Worm (Caenorhabditis elegans) whole organism, L4 larva: Measurements from ENCODE around the gene smc-6.

Experiments used
- F10B5.3 ChIP-seq: sonication (generic microtip); optimal IDR thresholded peaks from 2 replicates; lab custom pipeline; 2016; ENCODE audit warnings: mild to moderate bottlenecking, missing genetic modification characterization, missing compliant biosample characterization
- F26F4.8 ChIP-seq: fragments of 200-800 bp; sonication (Bioruptor generic); conservative IDR thresholded peaks from 2 replicates; pipeline ENCODE4 v1.3.6; 2022; ENCODE audit warnings: missing genetic modification characterization, missing compliant biosample characterization
- Y5F2A.4 ChIP-seq: fragments of 200-800 bp; sonication (Bioruptor generic); optimal IDR thresholded peaks from 2 replicates; lab custom pipeline; 2018; ENCODE audit warnings: mild to moderate bottlenecking, missing genetic modification characterization, missing compliant biosample characterization
- ZK337.2 ChIP-seq: fragments of 200-800 bp; sonication (Bioruptor generic); IDR thresholded peaks from 2 replicates; pipeline ENCODE4 v1.3.6; 2022; ENCODE audit warnings: missing genetic modification reagents, missing genetic modification characterization, missing compliant biosample characterization
- aha-1 ChIP-seq: fragments of 150-350 bp; peaks from one replicate; lab custom pipeline; 2014; ENCODE audit warnings: missing biosample characterization, missing genetic modification characterization
- ama-1 ChIP-seq: fragments of 150-350 bp; optimal IDR thresholded peaks from 2 replicates; lab custom pipeline; 2014; ENCODE audit warnings: inconsistent platforms, mixed read lengths
- attf-4 ChIP-seq: sonication (generic microtip); optimal IDR thresholded peaks from 3 replicates; lab custom pipeline; 2017; ENCODE audit warnings: missing biosample characterization, missing genetic modification characterization
- ceh-28 ChIP-seq: fragments of 150-350 bp; optimal IDR thresholded peaks from 2 replicates; lab custom pipeline; 2014; ENCODE audit warnings: missing biosample characterization, missing genetic modification reagents, missing genetic modification characterization
- ceh-32 ChIP-seq: sonication (generic microtip); optimal IDR thresholded peaks from 2 replicates; lab custom pipeline; 2016; ENCODE audit warnings: mild to moderate bottlenecking, missing genetic modification characterization, missing compliant biosample characterization; ENCODE audit not compliant: poor library complexity
- daf-16 ChIP-seq, 3 experiments: sonication (generic microtip); optimal IDR thresholded peaks; 2 replicates each; lab custom pipeline; 2016 to 2017; ENCODE audit warnings: missing genetic modification characterization in 3 of 3, missing genetic modification reagents in 3 of 3, mild to moderate bottlenecking in 2 of 3, missing compliant biosample characterization in 2 of 3, missing biosample characterization in 1 of 3, moderate library complexity in 1 of 3
- daf-8 ChIP-seq: fragments of 200-800 bp; sonication (Bioruptor generic); IDR thresholded peaks from 2 replicates; pipeline ENCODE4 v1.3.6; 2022; ENCODE audit warnings: missing genetic modification characterization, missing compliant biosample characterization
- dmd-6 ChIP-seq: fragments of 200-800 bp; sonication (Bioruptor generic); IDR thresholded peaks from 2 replicates; pipeline ENCODE4 v1.3.6; 2022; ENCODE audit warnings: missing genetic modification reagents, missing genetic modification characterization, missing compliant biosample characterization
- duxl-1 ChIP-seq: sonication (generic microtip); optimal IDR thresholded peaks from 2 replicates; lab custom pipeline; 2016; ENCODE audit warnings: mild to moderate bottlenecking, missing genetic modification characterization, moderate library complexity, missing compliant biosample characterization; ENCODE audit not compliant: poor library complexity
- dve-1 ChIP-seq: sonication (generic microtip); optimal IDR thresholded peaks from 2 replicates; lab custom pipeline; 2017; ENCODE audit warnings: antibody characterized with exemption, mild to moderate bottlenecking, missing genetic modification characterization, missing compliant biosample characterization; ENCODE audit not compliant: insufficient read depth
- egl-43 ChIP-seq: fragments of 200-800 bp; sonication (Bioruptor generic); IDR thresholded peaks from 2 replicates; pipeline ENCODE4 v1.3.6; 2022; ENCODE audit warnings: missing genetic modification reagents, missing genetic modification characterization, missing compliant biosample characterization
- fos-1 ChIP-seq: fragments of 150-350 bp; optimal IDR thresholded peaks from 2 replicates; lab custom pipeline; 2014; ENCODE audit warnings: missing biosample characterization, missing genetic modification characterization
- gei-8 ChIP-seq: fragments of 200-800 bp; sonication (Bioruptor generic); optimal IDR thresholded peaks from 2 replicates; lab custom pipeline; 2018; ENCODE audit warnings: mild to moderate bottlenecking, missing genetic modification characterization, missing compliant biosample characterization
- hif-1 ChIP-seq, 2 experiments: sonication (generic microtip); optimal IDR thresholded peaks; 2 replicates each; lab custom pipeline; 2016 to 2017; ENCODE audit warnings: missing compliant biosample characterization in 2 of 2, missing genetic modification characterization in 2 of 2, missing genetic modification reagents in 2 of 2, missing genotype in 2 of 2, mild to moderate bottlenecking in 1 of 2
- hlh-11 ChIP-seq: fragments of 200-800 bp; sonication (Bioruptor generic); optimal IDR thresholded peaks from 2 replicates; lab custom pipeline; 2018; ENCODE audit warnings: mild to moderate bottlenecking, missing genetic modification characterization, missing compliant biosample characterization
- jun-1 ChIP-seq: fragments of 150-350 bp; optimal IDR thresholded peaks from 2 replicates; lab custom pipeline; 2014; ENCODE audit warnings: missing biosample characterization, missing genetic modification reagents, missing genetic modification characterization
- lin-15B ChIP-seq: fragments of 150-350 bp; sonication (generic microtip); optimal IDR thresholded peaks from 3 replicates; lab custom pipeline; 2014; ENCODE audit warnings: missing biosample characterization, missing genetic modification characterization
- lsy-2 ChIP-seq, 2 experiments: fragments of 150-350 bp in 1 of 2; sonication (generic microtip) in 1 of 2; optimal IDR thresholded peaks; 2 replicates each; lab custom pipeline; 2014 to 2017; ENCODE audit warnings: missing biosample characterization in 2 of 2, missing genetic modification characterization in 2 of 2
- madf-9 ChIP-seq: fragments of 200-800 bp; sonication (Bioruptor generic); conservative IDR thresholded peaks from 2 replicates; pipeline ENCODE4 v1.3.6; 2022; ENCODE audit warnings: missing genetic modification reagents, missing genetic modification characterization, missing compliant biosample characterization
- mep-1 ChIP-seq: fragments of 150-350 bp; sonication (generic microtip); optimal IDR thresholded peaks from 3 replicates; lab custom pipeline; 2014; ENCODE audit warnings: missing biosample characterization, missing genetic modification characterization
- mxl-3 ChIP-seq: fragments of 200-800 bp; sonication (Bioruptor generic); optimal IDR thresholded peaks from 2 replicates; lab custom pipeline; 2018; ENCODE audit warnings: mild to moderate bottlenecking, missing genetic modification characterization, missing compliant biosample characterization
- nhr-28 ChIP-seq: fragments of 150-350 bp; optimal IDR thresholded peaks from 2 replicates; lab custom pipeline; 2014; ENCODE audit warnings: missing biosample characterization, missing genetic modification characterization
- pha-4 ChIP-seq, 2 experiments: fragments of 150-350 bp in 1 of 2; fragments of 200-800 bp in 1 of 2; sonication (Bioruptor generic) in 1 of 2; IDR thresholded peaks in 1 of 2; optimal IDR thresholded peaks in 1 of 2; 2 replicates each; pipeline versions ENCODE4 v1.3.6 to Lab custom; 2014 to 2022; ENCODE audit warnings: missing genetic modification characterization in 2 of 2, missing genetic modification reagents in 2 of 2, missing biosample characterization in 1 of 2, missing compliant biosample characterization in 1 of 2
- pqm-1 ChIP-seq: sonication (generic microtip); optimal IDR thresholded peaks from 2 replicates; lab custom pipeline; 2017; ENCODE audit warnings: missing biosample characterization, missing genetic modification characterization
- saeg-2 ChIP-seq: fragments of 200-800 bp; sonication (Bioruptor generic); IDR thresholded peaks from 2 replicates; pipeline ENCODE4 v1.3.6; 2022; ENCODE audit warnings: missing genetic modification reagents, missing genetic modification characterization, missing compliant biosample characterization
- spr-1 ChIP-seq: sonication (generic microtip); optimal IDR thresholded peaks from 2 replicates; lab custom pipeline; 2016; ENCODE audit warnings: mild to moderate bottlenecking, missing genetic modification characterization, missing compliant biosample characterization
- spr-3 ChIP-seq: fragments of 200-800 bp; sonication (Bioruptor generic); optimal IDR thresholded peaks from 2 replicates; lab custom pipeline; 2018; ENCODE audit warnings: mild to moderate bottlenecking, missing genetic modification characterization, missing compliant biosample characterization
- tag-97 ChIP-seq: fragments of 200-800 bp; sonication (Bioruptor generic); IDR thresholded peaks from 2 replicates; pipeline ENCODE4 v1.3.6; 2022; ENCODE audit warnings: missing genetic modification characterization, missing compliant biosample characterization
- tra-1 ChIP-seq: fragments of 200-800 bp; sonication (Bioruptor generic); IDR thresholded peaks from 2 replicates; pipeline ENCODE4 v1.3.6; 2022; ENCODE audit warnings: missing genetic modification reagents, missing genetic modification characterization, missing compliant biosample characterization
- unc-130 ChIP-seq: sonication (generic microtip); optimal IDR thresholded peaks from 2 replicates; lab custom pipeline; 2016; ENCODE audit warnings: missing genetic modification reagents, missing genetic modification characterization, missing compliant biosample characterization
- unc-62 ChIP-seq, 3 experiments: fragments of 150-350 bp in 1 of 3; sonication (generic microtip); optimal IDR thresholded peaks in 2 of 3; peaks in 1 of 3; 1 replicate in 1 of 3; 2 replicates in 2 of 3; lab custom pipeline; 2014 to 2017; ENCODE audit warnings: missing biosample characterization in 3 of 3, missing genetic modification characterization in 3 of 3, missing genetic modification reagents in 3 of 3, missing genotype in 1 of 3
- zip-2 ChIP-seq: fragments of 150-350 bp; optimal IDR thresholded peaks from 2 replicates; lab custom pipeline; 2014; ENCODE audit warnings: missing biosample characterization, missing genetic modification characterization

The smc-6 gene

ce11 chrII:11571260-11571854, 7.2 kb upstream of the smc-6 start, which contains the start of gene F54D5.3:
F54D5.3 (plus strand) TSS chrII:11571805.
- TF ChIP-seq ceh-28 (no peak), saeg-2 (GFP tag; lab: Robert Waterston, UW) (no peak), egl-43 (GFP tag; lab: Robert Waterston, UW) (no peak), pha-4 (GFP tag; IDR thresholded peaks at IDR 0.05; lab: Robert Waterston, UW) (no peak), pha-4 (tag; optimal IDR thresholded peaks at IDR 0.05; lab: Kevin White, UChicago) (no peak), pqm-1 (peak; percentile 91), duxl-1 (no peak), tra-1 (GFP tag; lab: Robert Waterston, UW) (no peak), hlh-11 (tag; lab: Kevin White, UChicago) (peak; percentile 47), madf-9 (no peak), spr-1 (no peak), dmd-6 (peak; percentile 28; the same call in 1 of the 2 replicates), zip-2 (tag; lab: Kevin White, UChicago) (no peak), nhr-28 (tag; lab: Kevin White, UChicago) (peak; percentile 54), ceh-32 (tag; lab: Kevin White, UChicago) (no peak), daf-8 (GFP tag; lab: Robert Waterston, UW) (no peak), mxl-3 (GFP tag; lab: Kevin White, UChicago) (no peak), dve-1 (peak; percentile 31), gei-8 (GFP tag; lab: Kevin White, UChicago) (no peak), daf-16 (GFP tag; optimal IDR thresholded peaks at IDR 0.05; lab: Kevin White, UChicago) (no peak), daf-16 (tag; optimal IDR thresholded peaks at IDR 0.05; lab: Kevin White, UChicago) (peak; percentile 33), unc-62 (GFP tag; optimal IDR thresholded peaks at IDR 0.05 in 1 of 2; lab: Kevin White, UChicago) (peak in 1 of 2 experiments; percentile 66), unc-62 (tag; optimal IDR thresholded peaks at IDR 0.05; lab: Kevin White, UChicago) (no peak), F26F4.8 (GFP tag; lab: Robert Waterston, UW) (no peak)

DNA sequence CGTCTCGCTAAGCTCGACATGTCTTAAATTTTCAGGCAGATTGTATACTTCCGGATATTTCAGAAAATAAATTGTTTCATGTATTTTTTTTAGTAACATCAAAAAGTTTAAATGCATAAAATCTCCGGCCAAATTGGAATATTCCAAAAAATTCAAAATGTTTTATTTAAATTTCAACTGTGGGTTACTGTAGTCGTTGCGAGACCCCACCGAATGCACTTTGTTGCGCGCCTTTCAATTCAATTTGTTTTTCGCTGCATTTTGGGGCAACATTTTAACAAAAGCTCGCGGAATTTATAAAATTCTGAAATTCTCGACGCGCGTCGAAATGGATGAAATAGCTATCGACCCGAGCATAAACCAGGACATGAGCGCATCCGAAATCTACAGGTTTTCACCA, 5.6 kb upstream of the smc-6 start, which contains the start of gene F54D5.2:
Gene F54D5.2 (plus strand): TSS at position 237 of the 400 bp plus-strand sequence.
- TF ChIP-seq aha-1 (tag; lab: Kevin White, UChicago) (peak; percentile 72), ama-1 (lab: Kevin White, UChicago) (no peak)
- TF ChIP-seq, all 104 proteins: peak for 1

- TF ChIP-seq ama-1 (lab: Kevin White, UChicago) (no peak), F10B5.3 (tag; lab: Kevin White, UChicago) (no peak), Y5F2A.4 (GFP tag; lab: Kevin White, UChicago) (no peak), fos-1 (tag; lab: Kevin White, UChicago) (no peak), spr-3 (GFP tag; lab: Kevin White, UChicago) (no peak), tag-97 (GFP tag; lab: Robert Waterston, UW) (no peak), nhr-28 (tag; lab: Kevin White, UChicago) (peak; percentile 8), lsy-2 (tag; optimal IDR thresholded peaks at IDR 0.05; lab: Kevin White, UChicago) (peak in 1 of 2 experiments; percentile 23), ZK337.2 (GFP tag; lab: Robert Waterston, UW) (no peak), daf-16 (GFP tag; optimal IDR thresholded peaks at IDR 0.05; lab: Kevin White, UChicago) (no peak), daf-16 (tag; optimal IDR thresholded peaks at IDR 0.05; lab: Kevin White, UChicago) (peak; percentile 4), hif-1 (tag; optimal IDR thresholded peaks at IDR 0.05; lab: Kevin White, UChicago) (no peak), aha-1 (tag; lab: Kevin White, UChicago) (no peak), unc-130 (GFP tag; lab: Kevin White, UChicago) (no peak), dve-1 (no peak), mep-1 (tag; lab: Kevin White, UChicago) (no peak), jun-1 (tag; lab: Kevin White, UChicago) (no peak), pqm-1 (peak; percentile 50), lin-15B (tag; lab: Kevin White, UChicago) (no peak), attf-4 (tag; lab: Kevin White, UChicago) (no peak)
Observed at ce11 chrII:11577397-11577796, 1.1 kb upstream of the smc-6 start, which contains the start of gene pcs-1. pcs-1 (minus strand) TSS chrII:11577740.
